Fruit fly (Drosophila melanogaster): ENCODE data around the gene CG13258.

- TF ChIP-seq jim (GFP tag; optimal IDR thresholded peaks at IDR 0.05) (no peak), Hr83 (GFP tag; optimal IDR thresholded peaks at IDR 0.05; ENCODE audit: poor library complexity, severe bottlenecking) (no peak), Myc (optimal IDR thresholded peaks at IDR 0.05) (no peak), pan (optimal IDR thresholded peaks at IDR 0.05) (no peak)
Measured at dm6 chr2L:16263723-16264122, 29.1 kb downstream of the CG13258 start.
